Worm (Caenorhabditis elegans) whole organism, late embryonic: ENCODE data around the gene basl-1.

Experiments
- ama-1 ChIP-seq: fragments of 150-350 bp; optimal IDR thresholded peaks from 2 replicates; lab custom pipeline; 2014
- ceh-31 ChIP-seq: sonication (generic microtip); optimal IDR thresholded peaks from 2 replicates; lab custom pipeline; 2016; ENCODE audit warnings: missing genetic modification characterization, missing compliant biosample characterization
- dve-1 ChIP-seq: sonication (generic microtip); optimal IDR thresholded peaks from 2 replicates; lab custom pipeline; 2017; ENCODE audit warnings: antibody characterized with exemption, mild to moderate bottlenecking, missing genetic modification characterization, missing compliant biosample characterization
- fkh-10 ChIP-seq: fragments of 150-350 bp; optimal IDR thresholded peaks from 2 replicates; lab custom pipeline; 2014; ENCODE audit warnings: missing biosample characterization, missing genetic modification reagents, missing genetic modification characterization
- mec-3 ChIP-seq: sonication (generic microtip); optimal IDR thresholded peaks from 2 replicates; lab custom pipeline; 2016; ENCODE audit warnings: borderline replicate concordance, missing genetic modification characterization, missing compliant biosample characterization
- pag-3 ChIP-seq: sonication (generic microtip); optimal IDR thresholded peaks from 2 replicates; lab custom pipeline; 2016; ENCODE audit warnings: missing compliant biosample characterization, missing genetic modification characterization, borderline replicate concordance
- sox-2 ChIP-seq: fragments of 200-800 bp; sonication (Bioruptor generic); IDR thresholded peaks from 2 replicates; pipeline ENCODE4 v1.3.6; 2022; ENCODE audit warnings: missing genetic modification reagents, missing genetic modification characterization, missing compliant biosample characterization

ce11 chrIII:5610276-5610675 is 4.5 kb upstream of the basl-1 start, which contains the start of gene C05D2.8:
- TF ChIP-seq pag-3 = no peak
- no peak for TF ChIP-seq mec-3
- TF ChIP-seq sox-2 (GFP tag; lab: Robert Waterston, UW) = no peak
- TF ChIP-seq ama-1 (lab: Kevin White, UChicago) = no peak
- no peak for TF ChIP-seq dve-1 (tag; lab: Kevin White, UChicago)
- TF ChIP-seq fkh-10 (GFP tag; lab: Kevin White, UChicago) = no peak
- no peak for TF ChIP-seq ceh-31 (tag; lab: Kevin White, UChicago)
